Worm (Caenorhabditis elegans): Measurements from ENCODE around the gene C16C8.11.

DNA sequence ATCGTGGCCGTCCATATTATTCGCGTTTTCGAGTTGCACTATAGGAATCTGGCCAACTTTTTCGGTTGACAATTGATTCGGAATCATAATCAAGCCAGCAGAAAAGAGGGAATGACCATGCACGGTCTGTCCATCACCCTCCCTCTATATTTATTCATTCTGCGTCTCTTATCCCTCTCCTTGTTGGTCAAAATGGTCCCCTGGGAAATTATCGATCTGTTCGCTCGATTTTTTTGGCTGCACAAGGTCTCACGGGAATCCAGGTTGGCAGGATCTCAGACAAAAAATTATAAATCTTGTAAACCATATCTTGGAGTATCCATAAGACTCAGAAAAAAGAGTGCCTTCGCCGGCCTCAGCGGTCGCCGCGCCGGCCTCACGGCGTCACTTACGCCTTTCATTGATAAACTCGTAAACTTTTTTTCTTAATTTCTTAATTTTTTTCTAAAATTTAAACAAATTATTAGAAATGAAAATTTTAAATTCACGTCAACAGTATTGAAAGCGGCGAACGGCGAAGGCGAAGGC lies 39.1 kb upstream of the C16C8.11 start, which contains the start of the genes F18A12.7 and F18A12.2:
- TF ChIP-seq jun-1 (tag; optimal IDR thresholded peaks at IDR 0.05) (no peak), lsy-2 (tag; optimal IDR thresholded peaks at IDR 0.05) (no peak), fkh-4 (tag; optimal IDR thresholded peaks at IDR 0.05; ENCODE audit: borderline replicate concordance) (no peak), skn-1 (tag; optimal IDR thresholded peaks at IDR 0.05) (no peak), nhr-12 (tag; optimal IDR thresholded peaks at IDR 0.05) (no peak)

Data from whole organism, L1 larva.